Worm (Caenorhabditis elegans): ENCODE results near the gene cdr-4.

- TF ChIP-seq nhr-2 (tag; optimal IDR thresholded peaks at IDR 0.05) = no peak
- no peak for TF ChIP-seq nhr-76 (tag; optimal IDR thresholded peaks at IDR 0.05)
- no peak for TF ChIP-seq lsy-2 (tag; optimal IDR thresholded peaks at IDR 0.05)
- no peak for TF ChIP-seq unc-62 (GFP tag; optimal IDR thresholded peaks at IDR 0.05)
- TF ChIP-seq nhr-237 (tag; optimal IDR thresholded peaks at IDR 0.05) = no peak
- no peak for TF ChIP-seq ceh-43 (GFP tag; optimal IDR thresholded peaks at IDR 0.05)
- no peak for TF ChIP-seq ztf-11 (tag; optimal IDR thresholded peaks at IDR 0.05)
Measured at ce11 chrV:12377256-12377655, 31.2 kb downstream of the cdr-4 start, which contains the start of gene K01D12.1.
